Fruit fly (Drosophila melanogaster): ENCODE data around the gene plum.

DNA sequence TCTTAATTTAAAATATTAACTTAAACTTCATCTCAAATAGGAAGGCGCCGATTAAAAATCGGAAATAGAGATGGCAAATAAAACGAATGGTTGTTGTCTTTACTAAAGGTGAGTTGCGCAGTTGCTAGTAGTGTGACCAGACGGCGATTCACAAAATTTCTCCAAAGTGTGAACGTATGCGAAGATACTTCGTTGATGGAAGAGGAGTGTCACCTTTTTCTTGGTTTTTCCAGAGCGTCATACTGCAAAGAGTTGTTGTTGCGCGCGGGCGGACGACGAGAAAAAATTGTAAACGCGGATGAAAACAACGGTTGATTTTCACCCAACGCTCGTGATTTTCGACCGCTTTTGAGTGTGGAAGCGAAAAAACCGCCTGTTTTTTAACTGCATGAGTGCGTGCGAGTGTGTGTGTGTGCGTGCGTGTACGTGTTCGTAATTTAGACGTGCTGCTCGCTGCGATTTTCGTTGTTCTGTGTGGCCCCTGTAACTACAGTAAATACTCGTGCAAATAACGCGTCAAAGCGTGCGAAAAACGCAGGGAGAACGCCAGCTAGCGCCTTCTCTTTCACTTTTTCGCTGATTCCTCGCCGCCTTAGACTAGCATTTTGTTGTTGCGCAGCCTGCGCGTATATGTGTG is 1.2 kb upstream of the plum start, which contains the start of gene scrib:
- TF ChIP-seq tj (GFP tag; optimal IDR thresholded peaks at IDR 0.05) (peak; percentile 59), CG7101 (tag; optimal IDR thresholded peaks at IDR 0.05) (peak; percentile 39), Crg-1 (GFP tag; optimal IDR thresholded peaks at IDR 0.05) (no peak), CG11617 (GFP tag; optimal IDR thresholded peaks at IDR 0.05) (no peak), cnc (optimal IDR thresholded peaks at IDR 0.05) (no peak), cic (GFP tag; optimal IDR thresholded peaks at IDR 0.05) (peak; percentile 34), CG5204 (GFP tag; optimal IDR thresholded peaks at IDR 0.05) (no peak), CG14711 (tag; optimal IDR thresholded peaks at IDR 0.05) (peak; percentile 8)

Data from whole organism, adult.